ENCODE assay signal across 1 fruit fly cellular context in genomic region chr3R:23004161-23004560, dm6.
A peak's percentile ranks its signal among the peaks of the same experiment; 100 is the strongest.
TF ChIP-seq lines count a peak whose summit lies in the region.

No protein-coding gene starts in this region.

TF ChIP-seq in whole organism, embryonic, 481 proteins besides CTCF, POLR2A, EP300 and RAD21 (continued from another document):
- TF ChIP-seq slou (GFP tag; optimal IDR thresholded peaks at IDR 0.05; lab: Kevin White, UChicago): no peak
- no peak for TF ChIP-seq so (GFP tag; IDR thresholded peaks at IDR 0.05; lab: Robert Waterston, UW)
- TF ChIP-seq Bteb2 (GFP tag; optimal IDR thresholded peaks at IDR 0.05; lab: Kevin White, UChicago): no peak
- TF ChIP-seq CG12769 (tag; optimal IDR thresholded peaks at IDR 0.05; lab: Kevin White, UChicago): peak; percentile 11
- no peak for TF ChIP-seq CG13424 (tag; optimal IDR thresholded peaks at IDR 0.05; lab: Kevin White, UChicago)
- no peak for TF ChIP-seq NK7.1 (GFP tag; optimal IDR thresholded peaks at IDR 0.05; lab: Kevin White, UChicago)
- no peak for TF ChIP-seq her (GFP tag; optimal IDR thresholded peaks at IDR 0.05; lab: Kevin White, UChicago)
- TF ChIP-seq org-1 (GFP tag; optimal IDR thresholded peaks at IDR 0.05; lab: Kevin White, UChicago): no peak
- no peak for TF ChIP-seq pros (GFP tag; optimal IDR thresholded peaks at IDR 0.05; lab: Kevin White, UChicago)
- no peak for TF ChIP-seq CG10147 (GFP tag; optimal IDR thresholded peaks at IDR 0.05; lab: Kevin White, UChicago)
- TF ChIP-seq eyg (GFP tag; optimal IDR thresholded peaks at IDR 0.05; lab: Kevin White, UChicago): no peak
- peak; percentile 45 for TF ChIP-seq ttk (GFP tag; IDR thresholded peaks at IDR 0.05; lab: Robert Waterston, UW)
- no peak for TF ChIP-seq dpn (GFP tag; optimal IDR thresholded peaks at IDR 0.05; lab: Kevin White, UChicago)
- TF ChIP-seq dysf (GFP tag; IDR thresholded peaks at IDR 0.05; lab: Robert Waterston, UW): no peak; the same call in 2 of the 3 replicates
- TF ChIP-seq dimm (GFP tag; IDR thresholded peaks at IDR 0.05; lab: Robert Waterston, UW): no peak
- no peak for TF ChIP-seq CG6765 (GFP tag; optimal IDR thresholded peaks at IDR 0.05; lab: Kevin White, UChicago)
- TF ChIP-seq ci (GFP tag; IDR thresholded peaks at IDR 0.05; lab: Robert Waterston, UW): peak; percentile 74; the same call in 2 of the 3 replicates
- TF ChIP-seq CG7556 (GFP tag; optimal IDR thresholded peaks at IDR 0.05; lab: Kevin White, UChicago): no peak
- TF ChIP-seq Antp (GFP tag; optimal IDR thresholded peaks at IDR 0.05; lab: Kevin White, UChicago): no peak
- no peak for TF ChIP-seq Mes4 (GFP tag; optimal IDR thresholded peaks at IDR 0.05; lab: Kevin White, UChicago)
- TF ChIP-seq sna (GFP tag; IDR thresholded peaks at IDR 0.05; lab: Robert Waterston, UW; ENCODE audit: partially characterized antibody): no peak
- TF ChIP-seq Kr (GFP tag; optimal IDR thresholded peaks at IDR 0.05; lab: Kevin White, UChicago): no peak
- no peak for TF ChIP-seq cwo (GFP tag; optimal IDR thresholded peaks at IDR 0.05; lab: Kevin White, UChicago)
- no peak for TF ChIP-seq inv (GFP tag; IDR thresholded peaks at IDR 0.05; lab: Robert Waterston, UW; ENCODE audit: partially characterized antibody)
- TF ChIP-seq slbo (GFP tag; IDR thresholded peaks at IDR 0.05; lab: Robert Waterston, UW): no peak
- no peak for TF ChIP-seq Fer2 (tag; optimal IDR thresholded peaks at IDR 0.05; lab: Kevin White, UChicago)
- no peak for TF ChIP-seq CG6791 (GFP tag; IDR thresholded peaks at IDR 0.05; lab: Robert Waterston, UW; ENCODE audit: partially characterized antibody)
- TF ChIP-seq ftz-f1 (GFP tag; optimal IDR thresholded peaks at IDR 0.05; lab: Kevin White, UChicago): no peak
- no peak for TF ChIP-seq CG1233 (GFP tag; optimal IDR thresholded peaks at IDR 0.05; lab: Kevin White, UChicago)
- no peak for TF ChIP-seq HLHmδ (GFP tag; optimal IDR thresholded peaks at IDR 0.05; lab: Kevin White, UChicago)
- no peak for TF ChIP-seq Nf-YA (GFP tag; IDR thresholded peaks at IDR 0.05; lab: Robert Waterston, UW)
- no peak for TF ChIP-seq HmgZ (tag; optimal IDR thresholded peaks at IDR 0.05; lab: Kevin White, UChicago)
- no peak for TF ChIP-seq dan (GFP tag; IDR thresholded peaks at IDR 0.05; lab: Robert Waterston, UW)
- TF ChIP-seq Oaz (GFP tag; IDR thresholded peaks at IDR 0.05; lab: Robert Waterston, UW): no peak
- no peak for TF ChIP-seq bowl (GFP tag; IDR thresholded peaks at IDR 0.05; lab: Robert Waterston, UW)
- TF ChIP-seq Fer3 (tag; optimal IDR thresholded peaks at IDR 0.05; lab: Kevin White, UChicago): no peak
- no peak for TF ChIP-seq CG2712 (tag; optimal IDR thresholded peaks at IDR 0.05; lab: Kevin White, UChicago)
- no peak for TF ChIP-seq CG31388 (GFP tag; optimal IDR thresholded peaks at IDR 0.05; lab: Kevin White, UChicago)
- no peak for TF ChIP-seq sqz (GFP tag; optimal IDR thresholded peaks at IDR 0.05; lab: Kevin White, UChicago)
- no peak for TF ChIP-seq stc (GFP tag; IDR thresholded peaks at IDR 0.05; lab: Robert Waterston, UW)
- TF ChIP-seq Chrac-16 (GFP tag; optimal IDR thresholded peaks at IDR 0.05; lab: Kevin White, UChicago): no peak
- TF ChIP-seq HHEX (GFP tag; optimal IDR thresholded peaks at IDR 0.05; lab: Kevin White, UChicago): no peak
- no peak for TF ChIP-seq corto (GFP tag; optimal IDR thresholded peaks at IDR 0.05; lab: Kevin White, UChicago)
- TF ChIP-seq Deaf1 (tag; optimal IDR thresholded peaks at IDR 0.05; lab: Kevin White, UChicago): no peak
- TF ChIP-seq Neu2 (GFP tag; optimal IDR thresholded peaks at IDR 0.05; lab: Kevin White, UChicago; ENCODE audit: borderline replicate concordance): no peak
- no peak for TF ChIP-seq CG4282 (GFP tag; optimal IDR thresholded peaks at IDR 0.05; lab: Kevin White, UChicago)
- TF ChIP-seq pnt (GFP tag; optimal IDR thresholded peaks at IDR 0.05; lab: Kevin White, UChicago): no peak
- no peak for TF ChIP-seq CG11093 (GFP tag; IDR thresholded peaks at IDR 0.05; lab: Robert Waterston, UW)
- 0 out of 2 replicates have a peak, but pooled peaks have one; percentile 5 for TF ChIP-seq CG5953 (GFP tag; IDR thresholded peaks at IDR 0.05; lab: Robert Waterston, UW)
- 0 out of 2 replicates have a peak, but pooled peaks have one; percentile 12 for TF ChIP-seq Rfx (GFP tag; IDR thresholded peaks at IDR 0.05; lab: Robert Waterston, UW)
- TF ChIP-seq CG10321 (GFP tag; IDR thresholded peaks at IDR 0.05; lab: Robert Waterston, UW): 0 out of 2 replicates have a peak, but pooled peaks have one; percentile 18
- TF ChIP-seq CG11247 (GFP tag; IDR thresholded peaks at IDR 0.05; lab: Robert Waterston, UW): no peak
- TF ChIP-seq CG32767 (GFP tag; IDR thresholded peaks at IDR 0.05; lab: Robert Waterston, UW): no peak
- no peak for TF ChIP-seq mld (GFP tag; IDR thresholded peaks at IDR 0.05; lab: Robert Waterston, UW; ENCODE audit: partially characterized antibody)
- peak; percentile 30; the same call in 1 of the 2 replicates for TF ChIP-seq HLH3B (GFP tag; IDR thresholded peaks at IDR 0.05; lab: Robert Waterston, UW)
- TF ChIP-seq CG14667 (GFP tag; IDR thresholded peaks at IDR 0.05; lab: Robert Waterston, UW): no peak
- TF ChIP-seq CG7786 (GFP tag; optimal IDR thresholded peaks at IDR 0.05; lab: Kevin White, UChicago): no peak
- TF ChIP-seq Pdp1 (GFP tag; optimal IDR thresholded peaks at IDR 0.05; lab: Kevin White, UChicago): no peak
- TF ChIP-seq Ets97D (GFP tag; optimal IDR thresholded peaks at IDR 0.05; lab: Kevin White, UChicago): peak; percentile 69
- TF ChIP-seq unc-4 (GFP tag; IDR thresholded peaks at IDR 0.05; lab: Robert Waterston, UW; ENCODE audit: partially characterized antibody): no peak
- TF ChIP-seq Dfd (GFP tag; optimal IDR thresholded peaks at IDR 0.05; lab: Kevin White, UChicago): no peak
- TF ChIP-seq Sox100B (GFP tag; optimal IDR thresholded peaks at IDR 0.05; lab: Kevin White, UChicago): no peak
- TF ChIP-seq H2.0 (GFP tag; IDR thresholded peaks at IDR 0.05; lab: Robert Waterston, UW): peak; percentile 27; the same call in 1 of the 2 replicates
- no peak for TF ChIP-seq Ada2b (GFP tag; IDR thresholded peaks at IDR 0.05; lab: Robert Waterston, UW)
- TF ChIP-seq lov (optimal IDR thresholded peaks at IDR 0.05; lab: Kevin White, UChicago): no peak
- TF ChIP-seq lov (GFP tag; IDR thresholded peaks at IDR 0.05; lab: Robert Waterston, UW): no peak
- no peak for TF ChIP-seq BEAF-32 (GFP tag; optimal IDR thresholded peaks at IDR 0.05; lab: Kevin White, UChicago)
- no peak for TF ChIP-seq CG2129 (GFP tag; IDR thresholded peaks at IDR 0.05; lab: Robert Waterston, UW; ENCODE audit: partially characterized antibody)
- no peak for TF ChIP-seq CG1602 (GFP tag; optimal IDR thresholded peaks at IDR 0.05; lab: Kevin White, UChicago)
- TF ChIP-seq hb (GFP tag; IDR thresholded peaks at IDR 0.05; lab: Robert Waterston, UW; ENCODE audit: partially characterized antibody): no peak
- TF ChIP-seq CG3995 (GFP tag; optimal IDR thresholded peaks at IDR 0.05; lab: Kevin White, UChicago): no peak
- no peak for TF ChIP-seq gsb (GFP tag; IDR thresholded peaks at IDR 0.05; lab: Robert Waterston, UW)
- TF ChIP-seq Med (GFP tag; lab: Kevin White, UChicago): peak; percentile 59
- TF ChIP-seq Spps (tag; optimal IDR thresholded peaks at IDR 0.05; lab: Kevin White, UChicago): no peak
- TF ChIP-seq unpg (GFP tag; optimal IDR thresholded peaks at IDR 0.05; lab: Kevin White, UChicago): no peak
- TF ChIP-seq cad (GFP tag; optimal IDR thresholded peaks at IDR 0.05; lab: Kevin White, UChicago): no peak
- no peak for TF ChIP-seq MBD-R2 (GFP tag; IDR thresholded peaks at IDR 0.05; lab: Robert Waterston, UW)
- no peak for TF ChIP-seq CG16813 (GFP tag; IDR thresholded peaks at IDR 0.05; lab: Robert Waterston, UW; ENCODE audit: partially characterized antibody)
- TF ChIP-seq CG10543 (GFP tag; optimal IDR thresholded peaks at IDR 0.05; lab: Kevin White, UChicago): no peak
- TF ChIP-seq caup (GFP tag; optimal IDR thresholded peaks at IDR 0.05; lab: Kevin White, UChicago; ENCODE audit: severe bottlenecking): peak; percentile 2
- no peak for TF ChIP-seq repo (GFP tag; optimal IDR thresholded peaks at IDR 0.05; lab: Kevin White, UChicago)
- no peak for TF ChIP-seq CG17912 (GFP tag; optimal IDR thresholded peaks at IDR 0.05; lab: Kevin White, UChicago)
- TF ChIP-seq lilli (GFP tag; optimal IDR thresholded peaks at IDR 0.05; lab: Kevin White, UChicago): no peak
- TF ChIP-seq sd (tag; optimal IDR thresholded peaks at IDR 0.05; lab: Kevin White, UChicago): no peak
- TF ChIP-seq CG30020 (tag; optimal IDR thresholded peaks at IDR 0.05; lab: Kevin White, UChicago): no peak
- no peak; the same call in 2 of the 3 replicates for TF ChIP-seq Opbp (GFP tag; IDR thresholded peaks at IDR 0.05; lab: Robert Waterston, UW; ENCODE audit: partially characterized antibody)
- TF ChIP-seq CG14860 (GFP tag; IDR thresholded peaks at IDR 0.05; lab: Robert Waterston, UW; ENCODE audit: partially characterized antibody): no peak
- no peak for TF ChIP-seq CG14710 (tag; optimal IDR thresholded peaks at IDR 0.05; lab: Kevin White, UChicago)
- no peak for TF ChIP-seq crol (GFP tag; IDR thresholded peaks at IDR 0.05; lab: Robert Waterston, UW)
- no peak for TF ChIP-seq sens (GFP tag; lab: Kevin White, UChicago)
- TF ChIP-seq CG17612 (GFP tag; IDR thresholded peaks at IDR 0.05; lab: Robert Waterston, UW): 0 out of 2 replicates have a peak, but pooled peaks have one; percentile 7
- no peak for TF ChIP-seq CG10979 (tag; optimal IDR thresholded peaks at IDR 0.05; lab: Kevin White, UChicago)
- no peak for TF ChIP-seq CG10209 (GFP tag; optimal IDR thresholded peaks at IDR 0.05; lab: Kevin White, UChicago)
- TF ChIP-seq Bdp1 (GFP tag; optimal IDR thresholded peaks at IDR 0.05; lab: Kevin White, UChicago): no peak
- TF ChIP-seq pzg (GFP tag; optimal IDR thresholded peaks at IDR 0.05; lab: Kevin White, UChicago): no peak
- 0 out of 3 replicates have a peak, but pooled peaks have one; percentile 29 for TF ChIP-seq sr (GFP tag; IDR thresholded peaks at IDR 0.05; lab: Robert Waterston, UW)
- TF ChIP-seq CG10366 (GFP tag; IDR thresholded peaks at IDR 0.05; lab: Robert Waterston, UW): peak; percentile 21; the same call in 1 of the 2 replicates
- TF ChIP-seq CG7928 (GFP tag; optimal IDR thresholded peaks at IDR 0.05; lab: Kevin White, UChicago): no peak
- no peak for TF ChIP-seq Camta (GFP tag; optimal IDR thresholded peaks at IDR 0.05; lab: Kevin White, UChicago)
- TF ChIP-seq CG11504 (tag; optimal IDR thresholded peaks at IDR 0.05; lab: Kevin White, UChicago): no peak
TF ChIP-seq in whole organism, embryonic: peak in this region for 19.
